Fruit fly (Drosophila melanogaster) whole organism: ENCODE data around the gene Art4.

ENCODE experiments used
- CG8478 ChIP-seq: fragments of >200 bp; optimal IDR thresholded peaks from 2 replicates; lab custom pipeline; 2018; ENCODE audit warnings: inconsistent platforms
- Dll ChIP-seq: fragments of >200 bp; optimal IDR thresholded peaks from 2 replicates; lab custom pipeline; 2017
- EcR ChIP-seq, 2 experiments: fragments of >200 bp; optimal IDR thresholded peaks; 2 replicates each; lab custom pipeline; 2017; ENCODE audit warnings: missing biosample characterization in 2 of 2, missing genetic modification characterization in 2 of 2, missing genetic modification reagents in 2 of 2
- pan ChIP-seq: fragments of >200 bp; optimal IDR thresholded peaks from 2 replicates; lab custom pipeline; 2017
- psq ChIP-seq: fragments of >200 bp; optimal IDR thresholded peaks from 2 replicates; lab custom pipeline; 2017
- usp ChIP-seq: fragments of >200 bp; optimal IDR thresholded peaks from 2 replicates; lab custom pipeline; 2017; ENCODE audit warnings: missing biosample characterization, missing genetic modification characterization, mixed read lengths

Art4 gene

DNA sequence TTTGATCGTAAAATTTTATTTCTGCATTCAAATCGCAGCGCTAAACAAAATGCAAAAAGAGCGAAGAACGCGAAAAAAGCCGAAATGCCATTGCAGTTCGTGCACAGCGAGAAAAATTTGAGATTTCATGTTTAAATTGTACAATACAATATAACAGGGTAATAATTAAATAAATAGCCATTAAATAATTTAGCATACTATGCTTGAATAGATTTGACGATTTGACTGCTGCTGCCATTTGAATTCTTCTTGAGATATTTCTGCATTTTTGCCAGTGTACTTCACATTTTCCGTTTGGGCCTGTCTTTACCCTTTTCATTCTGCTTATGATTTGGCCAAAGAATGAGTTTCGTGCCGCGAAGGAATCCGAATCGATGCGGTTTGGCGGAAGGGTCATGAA lies 51.0 kb downstream of the Art4 start:
- no peak for TF ChIP-seq Dll (lab: Kevin White, UChicago)
- no peak for TF ChIP-seq EcR (GFP tag; optimal IDR thresholded peaks at IDR 0.05; lab: Kevin White, UChicago)
- no peak for TF ChIP-seq CG8478 (lab: Kevin White, UChicago)
- TF ChIP-seq usp (GFP tag; lab: Kevin White, UChicago), result no peak
- no peak for TF ChIP-seq pan (lab: Kevin White, UChicago)
- no peak for TF ChIP-seq psq (lab: Kevin White, UChicago)

DNA sequence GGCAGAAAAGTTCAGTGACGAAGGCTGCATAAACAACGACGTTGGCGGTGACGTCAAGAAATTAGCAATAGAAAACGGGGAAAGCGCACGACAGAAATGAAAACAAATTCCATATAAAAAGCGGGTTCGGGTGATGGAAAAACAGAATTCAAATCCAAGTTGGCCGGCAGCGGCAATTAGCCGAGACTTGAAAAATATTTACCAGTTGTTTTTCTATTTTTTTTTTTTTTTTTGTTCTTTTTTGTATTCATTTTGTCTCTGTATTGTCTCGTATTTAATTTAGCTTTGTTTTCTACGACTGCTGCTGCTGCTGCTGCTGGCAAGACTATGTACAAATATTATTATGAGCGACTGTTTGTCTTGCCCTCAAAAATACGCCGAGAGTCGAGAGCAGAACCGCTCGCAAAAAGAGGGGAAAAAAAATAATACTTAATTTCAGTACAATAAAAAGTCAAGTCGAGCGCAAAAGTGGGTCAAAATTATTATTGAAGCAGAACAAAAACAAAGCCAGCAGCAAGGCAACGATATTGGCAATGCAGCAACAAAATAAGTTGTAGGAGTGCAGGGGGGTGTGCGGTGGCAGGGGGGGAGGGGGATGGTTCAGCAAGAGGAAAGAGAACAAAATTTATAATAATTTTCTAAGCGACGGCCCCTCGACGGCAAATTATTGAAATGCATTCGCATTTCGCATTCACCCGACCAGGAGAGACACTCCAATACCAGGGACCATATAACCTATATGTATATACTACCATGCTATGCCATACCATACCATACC lies 51.7 kb downstream of the Art4 start:
- TF ChIP-seq usp (GFP tag; lab: Kevin White, UChicago) (no peak), CG8478 (lab: Kevin White, UChicago) (no peak), pan (lab: Kevin White, UChicago) (no peak), Dll (lab: Kevin White, UChicago) (no peak), psq (lab: Kevin White, UChicago) (no peak)

DNA sequence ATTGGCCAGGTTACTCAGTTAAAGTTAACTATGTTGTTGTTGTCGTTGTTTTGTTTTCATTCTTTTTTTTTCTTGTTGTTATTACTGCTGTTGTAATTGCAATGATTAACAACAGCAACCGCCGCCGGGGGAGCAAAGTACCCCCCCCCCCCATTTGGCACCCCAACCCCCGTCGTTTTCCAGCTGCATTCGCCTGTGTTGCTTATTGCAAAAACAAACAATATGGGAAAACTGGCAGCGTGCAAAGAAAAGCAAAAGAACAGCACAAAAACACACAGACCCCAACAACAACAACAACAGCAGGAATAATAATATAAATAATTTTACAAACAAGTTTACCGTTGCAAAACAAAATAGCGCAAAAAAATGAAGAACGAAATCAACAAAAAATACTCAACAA lies 52.5 kb downstream of the Art4 start:
- TF ChIP-seq Dll (lab: Kevin White, UChicago), result no peak
- TF ChIP-seq psq (lab: Kevin White, UChicago), result no peak
- TF ChIP-seq CG8478 (lab: Kevin White, UChicago), result no peak
- no peak for TF ChIP-seq EcR (GFP tag; optimal IDR thresholded peaks at IDR 0.05; lab: Kevin White, UChicago)
- no peak for TF ChIP-seq pan (lab: Kevin White, UChicago)
